Fruit fly (Drosophila melanogaster) whole organism: ENCODE measurements around the gene CG14817.

ENCODE experiments used
- CG8478 ChIP-seq: fragments of >200 bp; optimal IDR thresholded peaks from 2 replicates; lab custom pipeline; 2018; ENCODE audit warnings: inconsistent platforms
- EcR ChIP-seq, 2 experiments: fragments of >200 bp; optimal IDR thresholded peaks; 2 replicates each; lab custom pipeline; 2017; ENCODE audit warnings: missing biosample characterization in 2 of 2, missing genetic modification characterization in 2 of 2, missing genetic modification reagents in 2 of 2
- usp ChIP-seq: fragments of >200 bp; optimal IDR thresholded peaks from 2 replicates; lab custom pipeline; 2017; ENCODE audit warnings: missing biosample characterization, missing genetic modification characterization, mixed read lengths

DNA sequence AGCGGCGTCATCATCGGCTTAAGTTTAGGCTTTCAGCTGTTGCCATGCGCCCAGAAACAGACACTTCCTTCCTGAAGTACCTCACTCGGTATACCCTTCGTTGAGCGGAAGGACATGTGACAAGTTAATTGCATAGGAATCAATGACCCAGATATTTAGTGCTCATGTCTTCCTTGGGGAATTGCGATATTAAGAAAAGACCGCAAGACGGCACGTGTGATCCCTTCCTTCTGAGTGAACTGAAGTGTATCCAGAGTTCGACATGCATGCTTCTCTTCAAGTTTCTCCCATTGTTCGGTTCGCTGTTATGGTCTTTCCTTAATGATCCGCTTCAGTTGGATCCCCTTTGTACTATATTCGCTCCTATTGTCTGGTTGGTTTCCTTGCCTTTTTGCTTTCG lies 36.5 kb downstream of the CG14817 start:
- TF ChIP-seq CG8478 (no peak), EcR (GFP tag; optimal IDR thresholded peaks at IDR 0.05; lab: Kevin White, UChicago) (no peak), usp (no peak)
